Fruit fly (Drosophila melanogaster) whole organism, prepupa: Measurements from ENCODE around the gene CG14852.

Experiments used
- Blimp-1 ChIP-seq: fragments of 200-800 bp; sonication (Bioruptor generic); optimal IDR thresholded peaks from 3 replicates; lab custom pipeline; 2017; ENCODE audit warnings: missing biosample characterization, missing genetic modification characterization, mild to moderate bottlenecking, moderate library complexity, missing genetic modification reagents
- CG10631 ChIP-seq: fragments of 200-800 bp; sonication (Bioruptor generic); optimal IDR thresholded peaks from 2 replicates; lab custom pipeline; 2016; ENCODE audit warnings: missing biosample characterization, missing genetic modification characterization
- CG10669 ChIP-seq: fragments of 200-800 bp; sonication (Bioruptor generic); optimal IDR thresholded peaks from 3 replicates; lab custom pipeline; 2018; ENCODE audit warnings: missing biosample characterization, mild to moderate bottlenecking, missing genetic modification characterization, moderate library complexity
- CG11294 ChIP-seq: fragments of 200-800 bp; sonication (Bioruptor generic); IDR thresholded peaks from 2 replicates; pipeline ENCODE4 v1.3.6; 2022; ENCODE audit warnings: missing biosample characterization, missing genetic modification characterization
- CG11902 ChIP-seq: fragments of 200-800 bp; sonication (Bioruptor generic); optimal IDR thresholded peaks from 3 replicates; lab custom pipeline; 2016; ENCODE audit warnings: missing biosample characterization, missing genetic modification characterization
- CG15336 ChIP-seq: fragments of 200-800 bp; sonication (Bioruptor generic); IDR thresholded peaks from 2 replicates; pipeline ENCODE4 v1.3.6; 2022; ENCODE audit warnings: missing biosample characterization, missing genetic modification characterization
- CG1621 ChIP-seq: fragments of 200-800 bp; sonication (Bioruptor generic); optimal IDR thresholded peaks from 3 replicates; lab custom pipeline; 2018; ENCODE audit warnings: missing biosample characterization, mild to moderate bottlenecking, missing genetic modification characterization
- CG31627 ChIP-seq: fragments of 200-800 bp; sonication (Bioruptor generic); optimal IDR thresholded peaks from 3 replicates; lab custom pipeline; 2016; ENCODE audit warnings: missing biosample characterization, missing genetic modification characterization
- CG32006 ChIP-seq: fragments of 200-800 bp; sonication (Bioruptor generic); optimal IDR thresholded peaks from 3 replicates; lab custom pipeline; 2017; ENCODE audit warnings: missing biosample characterization, mild to moderate bottlenecking, missing genetic modification characterization
- CG4318 ChIP-seq: fragments of 200-800 bp; sonication (Bioruptor generic); optimal IDR thresholded peaks from 3 replicates; lab custom pipeline; 2017; ENCODE audit warnings: missing biosample characterization, mild to moderate bottlenecking, missing genetic modification characterization
- CG6163 ChIP-seq: fragments of 200-800 bp; sonication (Bioruptor generic); IDR thresholded peaks from 3 replicates; pipeline ENCODE4 v1.3.6; 2022; ENCODE audit warnings: missing biosample characterization, missing genetic modification characterization
- CG6276 ChIP-seq: fragments of 200-800 bp; sonication (Bioruptor generic); optimal IDR thresholded peaks from 2 replicates; lab custom pipeline; 2017; ENCODE audit warnings: missing biosample characterization, mild to moderate bottlenecking, missing genetic modification characterization
- CG6854 ChIP-seq: fragments of 200-800 bp; sonication (Bioruptor generic); optimal IDR thresholded peaks from 2 replicates; lab custom pipeline; 2017; ENCODE audit warnings: missing biosample characterization, mild to moderate bottlenecking, missing genetic modification characterization
- CG8119 ChIP-seq: fragments of 200-800 bp; sonication (Bioruptor generic); IDR thresholded peaks from 3 replicates; pipeline ENCODE4 v1.3.6; 2022; ENCODE audit warnings: missing biosample characterization, missing genetic modification characterization
- CG8319 ChIP-seq: fragments of 200-800 bp; sonication (Bioruptor generic); optimal IDR thresholded peaks from 3 replicates; lab custom pipeline; 2016; ENCODE audit warnings: missing biosample characterization, missing genetic modification characterization
- Eip75B ChIP-seq: fragments of 200-800 bp; sonication (Bioruptor generic); optimal IDR thresholded peaks from 3 replicates; lab custom pipeline; 2016; ENCODE audit warnings: missing biosample characterization, missing genetic modification characterization
- Eip78C ChIP-seq: fragments of 200-800 bp; sonication (Bioruptor generic); peaks from one replicate; lab custom pipeline; 2016; ENCODE audit warnings: missing biosample characterization, missing genetic modification characterization
- Ets21C ChIP-seq: fragments of 200-800 bp; sonication (Bioruptor generic); optimal IDR thresholded peaks from 3 replicates; lab custom pipeline; 2016; ENCODE audit warnings: missing biosample characterization, missing genetic modification characterization
- Ets96B ChIP-seq: fragments of 200-800 bp; optimal IDR thresholded peaks from 2 replicates; lab custom pipeline; 2019; ENCODE audit warnings: missing biosample characterization, mild to moderate bottlenecking, missing genetic modification characterization, moderate library complexity
- Gug ChIP-seq: fragments of 200-800 bp; sonication (Bioruptor generic); IDR thresholded peaks from 2 replicates; pipeline ENCODE4 v1.3.6; 2022; ENCODE audit warnings: missing biosample characterization, missing genetic modification characterization
- Hr38 ChIP-seq: sonication (Bioruptor generic); optimal IDR thresholded peaks from 2 replicates; lab custom pipeline; 2016; ENCODE audit warnings: missing biosample characterization, missing genetic modification characterization
- Hr4 ChIP-seq: fragments of 200-800 bp; sonication (Bioruptor generic); optimal IDR thresholded peaks from 3 replicates; lab custom pipeline; 2016; ENCODE audit warnings: missing biosample characterization, missing genetic modification characterization
- Lpt ChIP-seq: fragments of 200-800 bp; sonication (Bioruptor generic); optimal IDR thresholded peaks from 3 replicates; lab custom pipeline; 2016; ENCODE audit warnings: missing biosample characterization, missing genetic modification characterization
- Met ChIP-seq: fragments of 200-800 bp; sonication (Bioruptor generic); optimal IDR thresholded peaks from 3 replicates; lab custom pipeline; 2016; ENCODE audit warnings: missing biosample characterization, missing genetic modification characterization
- OdsH ChIP-seq: fragments of 200-800 bp; sonication (Bioruptor generic); optimal IDR thresholded peaks from 3 replicates; lab custom pipeline; 2016; ENCODE audit warnings: missing biosample characterization, missing genetic modification characterization
- Smox ChIP-seq: fragments of 200-800 bp; sonication (Bioruptor generic); optimal IDR thresholded peaks from 3 replicates; lab custom pipeline; 2016; ENCODE audit warnings: missing biosample characterization, missing genetic modification characterization
- Sox102F ChIP-seq: fragments of 200-800 bp; sonication (Bioruptor generic); optimal IDR thresholded peaks from 2 replicates; lab custom pipeline; 2016; ENCODE audit warnings: missing biosample characterization, mild to moderate bottlenecking, missing genetic modification characterization
- Sox14 ChIP-seq: fragments of 200-800 bp; sonication (Bioruptor generic); optimal IDR thresholded peaks from 3 replicates; lab custom pipeline; 2016; ENCODE audit warnings: missing biosample characterization, missing genetic modification characterization
- Sox15 ChIP-seq: fragments of 200-800 bp; sonication (Bioruptor generic); optimal IDR thresholded peaks from 3 replicates; lab custom pipeline; 2016; ENCODE audit warnings: missing biosample characterization, missing genetic modification characterization
- achi ChIP-seq: fragments of 200-800 bp; sonication (Bioruptor generic); optimal IDR thresholded peaks from 3 replicates; lab custom pipeline; 2016; ENCODE audit warnings: missing biosample characterization, missing genetic modification characterization
- acj6 ChIP-seq: fragments of 200-800 bp; sonication (Bioruptor generic); optimal IDR thresholded peaks from 3 replicates; lab custom pipeline; 2016; ENCODE audit warnings: missing biosample characterization, missing genetic modification characterization
- cyc ChIP-seq: fragments of 200-800 bp; sonication (Bioruptor generic); optimal IDR thresholded peaks from 3 replicates; lab custom pipeline; 2016; ENCODE audit warnings: missing biosample characterization, missing genetic modification characterization
- dac ChIP-seq: fragments of 200-800 bp; sonication (Bioruptor generic); optimal IDR thresholded peaks from 2 replicates; lab custom pipeline; 2017; ENCODE audit warnings: missing biosample characterization, mild to moderate bottlenecking, missing genetic modification characterization
- dsx ChIP-seq: fragments of 200-800 bp; optimal IDR thresholded peaks from 3 replicates; lab custom pipeline; 2019; ENCODE audit warnings: missing biosample characterization, mild to moderate bottlenecking, missing genetic modification characterization, moderate library complexity; ENCODE audit not compliant: poor library complexity, severe bottlenecking
- eg ChIP-seq: fragments of 200-800 bp; sonication (Bioruptor generic); IDR thresholded peaks from 3 replicates; pipeline ENCODE4 v1.3.6; 2022; ENCODE audit warnings: missing biosample characterization, missing genetic modification characterization
- esn ChIP-seq: fragments of 200-800 bp; sonication (Bioruptor generic); optimal IDR thresholded peaks from 2 replicates; lab custom pipeline; 2016; ENCODE audit warnings: missing biosample characterization, mild to moderate bottlenecking, missing genetic modification characterization, moderate library complexity
- fd59A ChIP-seq: fragments of 200-800 bp; sonication (Bioruptor generic); optimal IDR thresholded peaks from 2 replicates; lab custom pipeline; 2017; ENCODE audit warnings: missing biosample characterization, mild to moderate bottlenecking, missing genetic modification characterization, missing genetic modification reagents
- fkh ChIP-seq: fragments of 200-800 bp; sonication (Bioruptor generic); optimal IDR thresholded peaks from 3 replicates; lab custom pipeline; 2017; ENCODE audit warnings: missing biosample characterization, mild to moderate bottlenecking, missing genetic modification characterization, moderate library complexity
- lz ChIP-seq: fragments of 200-800 bp; sonication (Bioruptor generic); optimal IDR thresholded peaks from 3 replicates; lab custom pipeline; 2016; ENCODE audit warnings: missing biosample characterization, missing genetic modification characterization
- net ChIP-seq: fragments of 200-800 bp; sonication (Bioruptor generic); optimal IDR thresholded peaks from 3 replicates; lab custom pipeline; 2016; ENCODE audit warnings: missing biosample characterization, missing genetic modification characterization
- pdm3 ChIP-seq: fragments of 200-800 bp; sonication (Bioruptor generic); optimal IDR thresholded peaks from 3 replicates; lab custom pipeline; 2016; ENCODE audit warnings: missing biosample characterization, missing genetic modification characterization
- salr ChIP-seq, 2 experiments: fragments of 200-800 bp; sonication (Bioruptor generic); optimal IDR thresholded peaks; 3 replicates each; lab custom pipeline; 2016 to 2018; ENCODE audit warnings: missing biosample characterization in 2 of 2, missing genetic modification characterization in 2 of 2, mild to moderate bottlenecking in 1 of 2
- spab ChIP-seq: fragments of 200-800 bp; sonication (Bioruptor generic); optimal IDR thresholded peaks from 2 replicates; lab custom pipeline; 2017; ENCODE audit warnings: missing biosample characterization, mild to moderate bottlenecking, missing genetic modification characterization, missing genetic modification reagents
- ss ChIP-seq, 2 experiments: fragments of 200-800 bp; sonication (Bioruptor generic); optimal IDR thresholded peaks; 2 replicates in 1 of 2; 3 replicates in 1 of 2; lab custom pipeline; 2017 to 2018; ENCODE audit warnings: mild to moderate bottlenecking in 2 of 2, missing biosample characterization in 2 of 2, missing genetic modification characterization in 2 of 2, moderate library complexity in 1 of 2
- topi ChIP-seq: fragments of 200-800 bp; sonication (Bioruptor generic); optimal IDR thresholded peaks from 3 replicates; lab custom pipeline; 2016; ENCODE audit warnings: missing biosample characterization, missing genetic modification characterization
- vri ChIP-seq: fragments of 200-800 bp; sonication (Bioruptor generic); optimal IDR thresholded peaks from 3 replicates; lab custom pipeline; 2016; ENCODE audit warnings: missing biosample characterization, mild to moderate bottlenecking, missing genetic modification characterization

CG14852 gene

DNA sequence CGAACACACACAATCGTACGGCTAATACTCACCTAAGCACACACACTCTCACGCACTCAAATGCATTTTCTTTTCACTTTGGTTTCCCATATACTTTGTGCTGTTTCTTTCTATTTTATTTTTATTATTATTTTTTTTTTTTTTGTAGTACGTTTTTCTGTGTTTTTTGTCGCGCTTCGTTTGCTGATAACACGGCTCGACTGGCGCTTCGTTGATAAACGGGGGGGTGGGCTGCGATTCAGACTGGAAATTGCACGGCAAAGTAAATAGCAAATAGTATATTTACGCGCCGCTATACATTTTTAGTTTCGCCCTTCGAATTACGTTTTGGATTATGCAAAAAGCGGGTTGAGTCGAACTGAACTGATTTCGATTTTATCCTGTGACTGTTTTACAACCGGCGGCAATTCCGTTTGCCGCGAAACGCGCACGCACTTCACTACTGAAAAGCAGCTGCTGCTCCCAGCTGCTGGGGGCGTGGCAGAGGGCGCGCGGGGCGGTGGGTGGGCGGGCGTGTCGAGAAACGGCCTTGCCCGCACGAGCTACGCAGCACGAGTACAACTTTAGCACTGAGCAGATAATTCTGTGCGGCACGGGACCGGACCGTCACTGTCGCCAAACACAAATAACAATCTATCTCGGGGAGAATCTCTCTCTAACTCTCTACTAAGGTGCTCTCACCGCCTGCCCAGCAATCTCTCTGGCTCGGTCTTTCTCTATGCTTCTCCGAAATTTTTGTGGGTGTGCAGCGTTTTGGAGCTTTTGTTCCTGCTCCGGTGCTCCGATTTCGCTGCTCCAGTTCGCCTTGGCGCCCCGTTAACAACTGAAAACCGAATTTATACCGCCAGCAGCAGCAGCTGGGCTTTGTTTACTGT, 8.0 kb upstream of the CG14852 start, which contains the start of gene Pde6 (continued):
- TF ChIP-seq Gug (GFP tag; lab: Robert Waterston, UW) (peak; percentile 68), net (peak; percentile 74), Eip78C (peak; percentile 26), CG6163 (GFP tag; lab: Robert Waterston, UW) (peak; percentile 91), OdsH (GFP tag; lab: Kevin White, UChicago) (no peak), Met (GFP tag; lab: Kevin White, UChicago) (no peak), fkh (GFP tag; lab: Kevin White, UChicago) (peak; percentile 5), CG10669 (no peak), Sox15 (GFP tag; lab: Kevin White, UChicago) (no peak), fd59A (GFP tag; lab: Kevin White, UChicago) (no peak), CG4318 (GFP tag; lab: Kevin White, UChicago) (no peak), CG8319 (GFP tag; lab: Kevin White, UChicago) (no peak)
- TF ChIP-seq, all 60 proteins: peak for 32

dm6 chr3R:14558383-14558883, 7.3 kb upstream of the CG14852 start:
- TF ChIP-seq salr (GFP tag; optimal IDR thresholded peaks at IDR 0.05; lab: Kevin White, UChicago) (peak; percentile 24 to 78), CG15336 (peak; percentile 88), Gug (GFP tag; lab: Robert Waterston, UW) (peak; percentile 73), Hr4 (GFP tag; lab: Kevin White, UChicago) (peak; percentile 92), Sox102F (GFP tag; lab: Kevin White, UChicago) (peak; percentile 49), Sox15 (GFP tag; lab: Kevin White, UChicago) (peak; percentile 32), CG6276 (GFP tag; lab: Kevin White, UChicago) (peak; percentile 79), acj6 (GFP tag; lab: Kevin White, UChicago) (peak; percentile 61), Sox14 (GFP tag; lab: Kevin White, UChicago) (peak; percentile 72), ss (GFP tag; optimal IDR thresholded peaks at IDR 0.05; lab: Kevin White, UChicago) (peak in 1 of 2 experiments; percentile 69), Smox (GFP tag; lab: Kevin White, UChicago) (peak; percentile 46), CG10631 (GFP tag; lab: Kevin White, UChicago) (peak; percentile 61), lz (GFP tag; lab: Kevin White, UChicago) (peak; percentile 67), Blimp-1 (GFP tag; lab: Kevin White, UChicago) (no peak), CG31627 (GFP tag; lab: Kevin White, UChicago) (peak; percentile 48), CG10669 (peak; percentile 72), vri (GFP tag; lab: Kevin White, UChicago) (no peak), CG1621 (tag; lab: Kevin White, UChicago) (peak; percentile 52), pdm3 (peak; percentile 79), Met (GFP tag; lab: Kevin White, UChicago) (peak; percentile 63), eg (peak; percentile 81), CG11902 (no peak), dsx (GFP tag; lab: Kevin White, UChicago) (peak; percentile 67), dac (GFP tag; lab: Kevin White, UChicago) (peak; percentile 87), CG6854 (no peak), Ets21C (GFP tag; lab: Kevin White, UChicago) (peak; percentile 15), achi (GFP tag; lab: Kevin White, UChicago) (peak; percentile 67), OdsH (GFP tag; lab: Kevin White, UChicago) (peak; percentile 65), topi (peak; percentile 61), spab (GFP tag; lab: Kevin White, UChicago) (peak; percentile 31), CG4318 (GFP tag; lab: Kevin White, UChicago) (peak; percentile 86), CG11294 (GFP tag; lab: Robert Waterston, UW) (peak; percentile 59; the same call in 1 of the 2 replicates), esn (GFP tag; lab: Kevin White, UChicago) (peak; percentile 59), Eip75B (GFP tag; lab: Kevin White, UChicago) (peak; percentile 59), Lpt (GFP tag; lab: Kevin White, UChicago) (peak; percentile 77), CG32006 (GFP tag; lab: Kevin White, UChicago) (peak; percentile 94), CG8119 (GFP tag; lab: Robert Waterston, UW) (peak; percentile 89), Hr38 (GFP tag; lab: Kevin White, UChicago) (no peak), Ets96B (tag; lab: Kevin White, UChicago) (peak; percentile 73), CG8319 (GFP tag; lab: Kevin White, UChicago) (no peak), fd59A (GFP tag; lab: Kevin White, UChicago) (peak; percentile 37), cyc (GFP tag; lab: Kevin White, UChicago) (peak; percentile 43)
